Worm (Caenorhabditis elegans) whole organism, L4/young adult: Measurements from ENCODE around the gene F01F1.11.

Experiments used
- W03F9.2 ChIP-seq: fragments of 150-350 bp; optimal IDR thresholded peaks from 2 replicates; lab custom pipeline; 2014; ENCODE audit warnings: missing biosample characterization, missing genetic modification characterization
- him-1 ChIP-seq: sonication (generic microtip); optimal IDR thresholded peaks from 2 replicates; lab custom pipeline; 2016; ENCODE audit warnings: missing genotype, missing genetic modification reagents, missing genetic modification characterization, missing compliant biosample characterization

DNA sequence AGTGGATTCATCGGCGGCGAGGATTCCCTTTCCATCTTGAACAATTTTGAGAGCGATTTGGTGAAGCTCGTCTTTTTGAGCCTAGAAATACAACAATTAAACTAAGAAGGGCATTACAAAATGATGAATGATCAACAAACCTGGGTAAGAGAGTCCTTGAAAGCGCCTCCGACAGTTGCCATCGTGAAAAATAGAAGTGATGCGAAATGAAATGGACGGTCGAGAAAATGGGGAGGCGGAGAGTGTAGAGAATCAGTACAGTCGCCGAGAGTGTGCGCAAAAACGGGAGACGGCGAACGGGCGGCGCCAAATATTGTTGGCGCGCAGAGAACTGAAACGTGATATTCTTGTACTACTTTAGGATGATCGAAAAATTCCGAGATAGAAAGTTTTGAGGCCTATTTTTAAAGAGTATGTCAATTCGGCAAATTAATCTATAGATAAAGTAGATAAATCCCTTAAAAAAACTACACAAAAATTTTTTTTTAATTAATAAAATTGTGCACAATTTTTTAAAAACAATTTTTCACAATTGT, 4.5 kb upstream of the F01F1.11 start, which contains the start of gene aldo-2:
- no peak for TF ChIP-seq W03F9.2 (tag; lab: Kevin White, UChicago)
- no peak for TF ChIP-seq him-1 (tag; lab: Kevin White, UChicago)
